Worm (Caenorhabditis elegans): ENCODE measurements around the gene Y57E12B.10.

DNA sequence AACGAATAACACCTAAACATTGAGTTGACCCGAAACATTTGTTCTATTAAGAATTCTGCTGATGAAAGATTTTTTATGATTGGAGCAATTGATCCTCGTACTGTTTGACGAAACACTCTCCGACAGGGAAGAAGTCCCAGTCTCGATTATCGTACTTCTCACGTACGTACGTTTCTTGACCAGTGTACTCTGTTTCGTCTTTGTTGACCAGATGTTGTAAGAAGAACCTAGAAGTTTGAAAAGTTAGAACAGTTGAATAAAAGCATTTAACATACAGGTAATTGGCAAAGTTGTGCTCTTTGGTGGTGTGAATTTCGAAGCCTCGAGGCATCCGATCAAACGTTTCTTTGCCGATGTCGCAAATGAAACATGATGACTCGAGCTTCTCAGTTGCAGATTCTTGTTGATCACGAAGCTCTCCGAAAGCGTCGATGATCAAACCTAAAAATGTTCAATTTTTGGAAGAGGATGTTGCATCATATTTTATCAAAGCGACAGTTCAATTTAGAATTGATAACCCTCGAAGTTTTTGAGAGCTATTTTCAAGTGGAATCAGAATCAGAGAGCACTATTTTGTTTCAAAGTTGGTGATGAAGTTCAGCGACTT, 33.7 kb downstream of the Y57E12B.10 start:
- TF ChIP-seq dmd-4 (tag; optimal IDR thresholded peaks at IDR 0.05; ENCODE audit: borderline replicate concordance) (no peak), pha-4 (tag; optimal IDR thresholded peaks at IDR 0.05) (no peak)
